Worm (Caenorhabditis elegans) whole organism, L4 larva: ENCODE data around the gene clec-207.

Experiments used
- ceh-28 ChIP-seq: fragments of 150-350 bp; optimal IDR thresholded peaks from 2 replicates; lab custom pipeline; 2014; ENCODE audit warnings: missing biosample characterization, missing genetic modification reagents, missing genetic modification characterization
- fkh-10 ChIP-seq: fragments of 150-350 bp; optimal IDR thresholded peaks from 2 replicates; lab custom pipeline; 2014; ENCODE audit warnings: missing biosample characterization, missing genetic modification reagents, missing genetic modification characterization
- gei-8 ChIP-seq: fragments of 200-800 bp; sonication (Bioruptor generic); optimal IDR thresholded peaks from 2 replicates; lab custom pipeline; 2018; ENCODE audit warnings: mild to moderate bottlenecking, missing genetic modification characterization, missing compliant biosample characterization
- lsy-2 ChIP-seq, 2 experiments: fragments of 150-350 bp in 1 of 2; sonication (generic microtip) in 1 of 2; optimal IDR thresholded peaks; 2 replicates each; lab custom pipeline; 2014 to 2017; ENCODE audit warnings: missing biosample characterization in 2 of 2, missing genetic modification characterization in 2 of 2
- nhr-237 ChIP-seq: sonication (generic microtip); optimal IDR thresholded peaks from 2 replicates; lab custom pipeline; 2017; ENCODE audit warnings: missing biosample characterization, missing genetic modification characterization
- nhr-48 ChIP-seq: sonication (generic microtip); optimal IDR thresholded peaks from 2 replicates; lab custom pipeline; 2016; ENCODE audit warnings: mild to moderate bottlenecking, missing genetic modification characterization, missing compliant biosample characterization
- pha-4 ChIP-seq, 2 experiments: fragments of 150-350 bp in 1 of 2; fragments of 200-800 bp in 1 of 2; sonication (Bioruptor generic) in 1 of 2; IDR thresholded peaks in 1 of 2; optimal IDR thresholded peaks in 1 of 2; 2 replicates each; pipeline versions ENCODE4 v1.3.6 to Lab custom; 2014 to 2022; ENCODE audit warnings: missing genetic modification characterization in 2 of 2, missing genetic modification reagents in 2 of 2, missing biosample characterization in 1 of 2, missing compliant biosample characterization in 1 of 2
- unc-130 ChIP-seq: sonication (generic microtip); optimal IDR thresholded peaks from 2 replicates; lab custom pipeline; 2016; ENCODE audit warnings: missing genetic modification reagents, missing genetic modification characterization, missing compliant biosample characterization
- zfp-3 ChIP-seq: fragments of 200-800 bp; sonication (Bioruptor generic); conservative IDR thresholded peaks from 2 replicates; pipeline ENCODE4 v1.3.6; 2022; ENCODE audit warnings: missing genetic modification reagents, missing genetic modification characterization, missing compliant biosample characterization
- ztf-11 ChIP-seq: fragments of 150-350 bp; optimal IDR thresholded peaks from 2 replicates; lab custom pipeline; 2014; ENCODE audit warnings: missing biosample characterization, missing genetic modification characterization

DNA sequence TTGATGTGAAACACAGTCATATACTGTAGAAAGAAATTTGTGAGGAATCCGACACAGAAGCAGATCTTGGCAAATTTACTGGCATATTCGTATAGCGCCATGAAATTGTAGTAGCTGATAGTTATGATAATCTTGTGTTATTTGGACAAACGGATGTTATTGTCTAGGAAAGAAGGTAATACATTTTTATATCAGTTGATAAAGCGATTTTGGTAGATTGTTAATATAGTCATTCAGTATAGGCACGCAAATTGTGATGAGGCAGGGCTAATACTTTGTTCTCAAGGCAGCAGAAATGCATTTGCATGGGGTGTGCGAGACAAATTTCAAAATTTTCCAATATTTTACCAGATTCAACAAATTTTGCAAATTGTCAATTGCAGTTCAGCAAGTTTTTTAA lies 50.2 kb downstream of the clec-207 start, which contains the start of gene str-52:
- no peak for TF ChIP-seq zfp-3
- TF ChIP-seq fkh-10 (GFP tag; lab: Kevin White, UChicago) = no peak
- no peak for TF ChIP-seq gei-8 (GFP tag; lab: Kevin White, UChicago)
- no peak for TF ChIP-seq unc-130 (GFP tag; lab: Kevin White, UChicago)
- TF ChIP-seq nhr-237 (tag; lab: Kevin White, UChicago) = no peak
- TF ChIP-seq nhr-48 (tag; lab: Kevin White, UChicago) = no peak
- no peak for TF ChIP-seq pha-4 (GFP tag; IDR thresholded peaks at IDR 0.05; lab: Robert Waterston, UW)
- no peak for TF ChIP-seq pha-4 (tag; optimal IDR thresholded peaks at IDR 0.05; lab: Kevin White, UChicago)
- no peak for TF ChIP-seq lsy-2 (tag; optimal IDR thresholded peaks at IDR 0.05; lab: Kevin White, UChicago)
- TF ChIP-seq ztf-11 (tag; lab: Kevin White, UChicago) = no peak
- TF ChIP-seq ceh-28 (tag; lab: Kevin White, UChicago) = no peak
